Fruit fly (Drosophila melanogaster) Kc167 (cell line): Measurements from ENCODE around the gene CG6276.

Experiments
- Myc ChIP-seq: fragments of >200 bp; optimal IDR thresholded peaks from 2 replicates; lab custom pipeline; 2017; ENCODE audit warnings: missing external identifiers
- Sin3A ChIP-seq: fragments of >200 bp; optimal IDR thresholded peaks from 2 replicates; lab custom pipeline; 2018; ENCODE audit warnings: missing external identifiers
- h ChIP-seq: fragments of >200 bp; optimal IDR thresholded peaks from 3 replicates; lab custom pipeline; 2018; ENCODE audit warnings: missing external identifiers
- insv ChIP-seq: fragments of >200 bp; optimal IDR thresholded peaks from 3 replicates; lab custom pipeline; 2018; ENCODE audit warnings: missing external identifiers
- psq ChIP-seq: fragments of >200 bp; optimal IDR thresholded peaks from 2 replicates; lab custom pipeline; 2017; ENCODE audit warnings: missing external identifiers
- ttk ChIP-seq: sonication (Bioruptor generic); optimal IDR thresholded peaks from 2 replicates; lab custom pipeline; 2017; ENCODE audit warnings: missing external identifiers

The CG6276 gene

DNA sequence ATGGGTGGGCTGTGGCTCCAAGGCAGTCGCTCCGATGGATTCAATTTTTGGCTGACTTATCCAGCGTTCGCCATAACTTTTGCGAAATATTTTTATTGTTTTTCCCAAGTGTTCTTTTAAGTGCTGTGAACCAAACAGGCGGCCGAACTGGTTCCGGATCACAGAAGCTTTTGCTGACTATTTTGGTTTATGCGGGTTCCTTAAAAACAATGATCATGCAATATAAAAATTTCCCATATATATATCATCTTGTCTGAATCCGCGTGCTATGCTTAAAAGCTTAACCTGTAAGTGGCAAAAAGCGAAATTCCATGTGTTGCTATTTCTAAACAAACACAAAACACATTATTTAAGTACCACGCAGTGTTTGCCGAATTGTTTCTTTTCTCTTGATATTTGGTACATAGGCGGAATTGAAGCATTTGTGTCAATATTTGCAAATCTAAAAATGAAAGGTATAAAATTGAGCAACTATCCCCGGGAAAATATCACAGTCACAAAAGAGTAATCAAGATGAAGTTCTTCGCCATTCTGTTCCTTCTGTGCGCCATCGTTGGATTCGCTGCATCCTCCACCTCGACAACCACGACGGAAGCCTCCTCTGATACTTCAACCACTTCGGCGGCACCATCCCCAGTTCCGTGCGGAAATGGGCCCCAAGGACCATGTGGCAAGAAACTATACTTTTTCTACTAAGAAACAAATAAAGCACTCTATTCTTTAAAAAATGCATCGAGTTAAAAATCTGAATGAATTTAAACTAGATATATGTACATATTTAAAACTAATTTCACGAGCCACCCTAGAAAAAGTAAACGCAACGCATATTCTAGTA lies at the start of gene CG6276, which contains the start of gene CG44040:
Gene CG6276 (minus strand): TSS at position 158 of the 835 bp plus-strand sequence.
Gene CG44040 (plus strand): TSS at position 467 of the 835 bp plus-strand sequence.
- no peak for TF ChIP-seq insv (lab: Kevin White, UChicago)
- TF ChIP-seq h (lab: Kevin White, UChicago) = no peak

DNA sequence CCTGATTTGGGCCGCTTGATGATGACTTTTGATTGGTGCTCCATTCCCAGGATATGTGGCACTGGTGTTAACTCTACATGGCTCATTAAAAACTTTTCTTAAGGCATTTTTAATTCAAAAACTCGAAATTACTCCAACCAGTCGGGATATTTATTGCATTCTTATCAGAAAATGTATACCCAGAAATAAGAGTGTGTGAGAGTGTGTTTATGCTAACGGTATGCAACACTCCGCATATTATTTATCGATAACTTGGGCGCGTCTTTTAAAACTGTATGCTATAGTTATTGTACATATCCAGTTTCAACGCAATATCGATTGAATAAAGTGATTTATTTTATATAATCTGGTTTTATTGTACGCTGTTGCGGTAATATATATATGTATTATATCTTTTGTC lies 47.6 kb upstream of the CG6276 start, which contains the start of gene CG34404:
Gene CG34404 (minus strand): TSS at position 189 of the 400 bp plus-strand sequence.
- TF ChIP-seq ttk (lab: Kevin White, UChicago) = no peak
- no peak for TF ChIP-seq Myc
- no peak for TF ChIP-seq psq (lab: Kevin White, UChicago)
- TF ChIP-seq Sin3A (lab: Kevin White, UChicago) = no peak
- no peak for TF ChIP-seq insv (lab: Kevin White, UChicago)
- no peak for TF ChIP-seq h (lab: Kevin White, UChicago)

DNA sequence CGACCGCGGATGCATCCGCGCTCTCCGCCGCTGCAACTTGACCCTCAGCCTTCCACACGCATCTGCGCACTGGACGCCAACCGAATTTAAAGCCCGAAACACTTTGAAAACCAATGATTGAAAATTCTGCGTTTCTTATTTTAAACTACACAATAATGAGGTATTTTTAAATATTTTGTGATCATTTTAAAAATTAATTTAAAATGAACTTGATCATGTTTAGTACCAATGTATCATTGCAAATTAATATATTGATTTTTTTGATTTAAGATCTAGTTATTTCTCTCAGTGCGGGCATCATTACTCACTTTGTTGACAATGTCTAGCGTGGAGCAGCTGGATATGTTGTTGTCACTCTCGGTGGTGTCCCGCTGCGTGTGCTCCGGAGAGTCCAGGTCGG lies 47.0 kb upstream of the CG6276 start:
- TF ChIP-seq ttk (lab: Kevin White, UChicago) (no peak), h (lab: Kevin White, UChicago) (no peak), Myc (no peak), insv (lab: Kevin White, UChicago) (no peak), psq (lab: Kevin White, UChicago) (no peak), Sin3A (lab: Kevin White, UChicago) (no peak)

DNA sequence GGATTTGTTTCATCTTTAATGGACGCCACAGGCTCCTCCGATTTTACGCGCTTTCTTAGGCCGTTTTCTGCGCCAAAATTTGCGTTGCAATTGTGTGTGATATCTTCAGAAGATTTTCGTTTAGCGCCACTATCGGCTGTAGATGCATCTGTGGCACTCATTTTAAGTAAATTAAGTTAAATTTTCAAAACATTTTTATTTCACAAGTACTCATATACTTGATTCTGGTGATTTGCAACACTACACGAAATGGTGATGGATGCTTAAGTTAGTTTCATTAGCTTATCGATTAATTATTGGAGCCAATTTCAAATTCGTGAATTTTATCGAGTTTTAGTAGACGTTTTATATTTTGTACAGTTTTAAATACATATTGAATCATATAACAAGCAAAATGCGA lies 43.7 kb upstream of the CG6276 start, which contains the start of gene CG6171:
Gene CG6171 (minus strand): TSS at position 250 of the 400 bp plus-strand sequence.
- no peak for TF ChIP-seq Myc
- no peak for TF ChIP-seq h (lab: Kevin White, UChicago)
- no peak for TF ChIP-seq ttk (lab: Kevin White, UChicago)
- TF ChIP-seq Sin3A (lab: Kevin White, UChicago) = no peak
- no peak for TF ChIP-seq psq (lab: Kevin White, UChicago)
- TF ChIP-seq insv (lab: Kevin White, UChicago) = no peak

DNA sequence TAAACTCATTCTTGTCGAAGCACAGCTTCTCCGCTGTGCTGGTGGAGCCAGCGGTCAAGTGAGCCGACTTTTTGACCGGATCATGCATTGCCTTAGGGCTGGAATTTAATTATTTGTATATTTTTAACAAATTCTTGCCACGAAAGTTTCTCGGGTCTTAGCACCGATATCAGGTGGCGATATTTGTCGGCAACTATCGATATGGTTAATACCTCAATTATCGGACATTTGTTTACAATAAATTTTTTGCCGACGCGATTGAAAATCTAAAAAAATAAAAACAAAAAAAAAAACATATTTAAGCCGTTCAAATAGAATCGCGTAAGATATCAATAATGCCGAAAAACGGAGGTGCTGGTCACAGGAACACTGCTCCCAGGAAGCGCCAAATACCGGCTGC lies 41.6 kb upstream of the CG6276 start, which contains the start of the genes Cog2 and Trax:
Gene Cog2 (minus strand): TSS at position 168 of the 400 bp plus-strand sequence.
Gene Trax (plus strand): TSS at position 203 of the 400 bp plus-strand sequence.
- TF ChIP-seq Sin3A (lab: Kevin White, UChicago) = no peak
- no peak for TF ChIP-seq ttk (lab: Kevin White, UChicago)
- TF ChIP-seq Myc = no peak

DNA sequence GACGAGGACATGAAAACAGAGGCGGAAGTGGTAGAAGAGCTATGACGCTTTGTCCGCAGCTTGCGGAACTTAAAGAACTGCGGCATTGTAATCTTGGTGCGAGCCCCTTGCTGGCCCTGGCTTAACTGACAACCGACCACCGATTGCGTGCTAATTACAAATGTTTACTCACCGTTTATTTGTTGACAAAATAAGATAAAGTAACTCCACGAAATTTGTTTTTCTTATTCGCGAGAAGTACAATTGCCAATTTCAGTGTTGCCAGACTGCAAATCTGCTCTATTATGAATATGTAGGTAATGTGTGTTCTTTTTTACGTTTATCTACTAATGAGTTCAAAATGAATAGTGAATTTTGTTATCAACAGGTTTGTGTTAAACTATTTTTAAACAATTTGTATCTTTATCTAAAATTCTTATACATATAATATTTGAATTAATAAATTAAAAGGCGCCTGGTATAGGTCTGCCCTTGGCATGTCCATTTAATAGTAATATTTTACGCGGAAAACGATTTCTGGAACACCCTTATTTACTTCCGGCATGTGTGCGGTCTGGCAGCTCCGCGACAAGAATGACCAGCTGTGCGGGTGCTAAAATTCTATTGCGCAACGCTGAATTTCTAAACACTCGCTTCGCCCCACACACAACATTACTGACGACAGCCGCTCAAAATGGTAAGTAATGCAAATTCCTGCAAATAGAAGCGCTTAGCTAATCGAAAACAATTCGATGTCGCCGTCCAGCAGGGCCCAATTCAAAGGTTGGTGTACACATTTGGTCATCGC lies 37.0 kb upstream of the CG6276 start, which contains the start of the genes Atg4b and Hibch:
Gene Atg4b (minus strand): TSS at position 280 of the 787 bp plus-strand sequence.
Gene Hibch (plus strand): TSS at position 585 of the 787 bp plus-strand sequence.
- TF ChIP-seq psq (lab: Kevin White, UChicago) (no peak), h (lab: Kevin White, UChicago) (no peak), insv (lab: Kevin White, UChicago) (no peak), Sin3A (lab: Kevin White, UChicago) (no peak)

DNA sequence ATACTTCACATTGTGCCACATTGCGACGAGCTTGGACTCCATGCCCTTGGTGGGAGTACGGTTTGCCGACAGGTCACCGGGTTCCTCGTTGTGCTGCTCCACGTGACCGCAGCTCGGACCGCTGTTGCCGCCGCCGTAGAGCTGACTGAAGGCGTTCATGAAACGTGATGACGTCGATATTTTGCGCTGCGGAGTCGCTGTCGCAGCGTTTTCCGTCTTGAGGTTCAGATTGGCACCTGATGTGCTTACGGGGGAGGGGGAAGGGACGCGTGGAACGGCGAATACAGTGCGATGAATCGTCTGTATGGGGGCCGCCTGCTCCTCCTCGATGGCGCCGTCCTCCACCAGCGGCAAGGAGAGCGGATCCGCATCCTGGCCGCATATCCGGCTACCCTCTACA lies 36.3 kb upstream of the CG6276 start:
- TF ChIP-seq insv (lab: Kevin White, UChicago) = no peak
- TF ChIP-seq ttk (lab: Kevin White, UChicago) = no peak
- no peak for TF ChIP-seq Sin3A (lab: Kevin White, UChicago)
- TF ChIP-seq psq (lab: Kevin White, UChicago) = no peak
- no peak for TF ChIP-seq h (lab: Kevin White, UChicago)
- no peak for TF ChIP-seq Myc

DNA sequence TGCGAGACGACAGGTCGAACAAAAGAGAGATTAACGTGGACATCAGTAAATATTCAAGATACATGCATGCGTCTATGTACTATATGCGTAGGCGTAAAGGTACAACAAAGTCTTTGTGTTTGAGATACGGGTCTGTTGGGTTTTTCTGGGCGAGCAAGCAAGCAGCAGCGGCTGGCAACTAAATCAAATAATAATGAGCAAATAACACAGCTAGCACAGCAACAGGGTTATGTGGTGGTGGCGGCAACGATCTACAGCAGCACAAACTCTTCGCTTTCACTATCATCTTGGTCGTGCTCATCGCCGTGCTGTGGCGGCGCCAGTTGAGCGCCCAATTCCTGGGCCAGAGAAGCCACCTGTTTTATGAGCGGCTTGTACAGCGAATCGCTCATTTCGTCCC lies 34.1 kb upstream of the CG6276 start:
- TF ChIP-seq Myc = no peak
- no peak for TF ChIP-seq insv (lab: Kevin White, UChicago)

DNA sequence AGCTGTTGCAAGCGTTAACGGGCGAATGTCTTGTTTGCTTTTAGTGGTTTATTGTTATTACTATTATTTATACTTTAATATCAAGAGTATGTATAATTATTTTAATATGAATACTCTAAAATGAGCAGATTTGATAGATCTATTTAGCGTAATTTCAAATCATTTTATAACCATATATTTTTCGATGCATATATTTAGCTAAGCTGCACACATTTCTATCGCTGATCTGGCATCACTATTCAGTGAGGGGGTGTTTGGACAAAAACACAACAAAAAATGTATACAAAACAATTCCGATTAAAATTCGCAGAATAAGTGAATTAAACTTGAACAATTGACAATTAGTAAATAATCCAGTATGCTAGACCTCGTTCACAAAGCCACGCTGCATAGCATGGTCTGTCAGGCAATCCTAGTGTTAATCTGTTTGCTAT lies 31.1 kb upstream of the CG6276 start, which contains the start of the genes Trs33 and Tmtc4:
Gene Trs33 (minus strand): TSS at position 3 of the 434 bp plus-strand sequence.
Gene Tmtc4 (plus strand): TSS at position 233 of the 434 bp plus-strand sequence.
- TF ChIP-seq ttk (lab: Kevin White, UChicago) (no peak), h (lab: Kevin White, UChicago) (no peak), Myc (no peak), Sin3A (lab: Kevin White, UChicago) (no peak)

DNA sequence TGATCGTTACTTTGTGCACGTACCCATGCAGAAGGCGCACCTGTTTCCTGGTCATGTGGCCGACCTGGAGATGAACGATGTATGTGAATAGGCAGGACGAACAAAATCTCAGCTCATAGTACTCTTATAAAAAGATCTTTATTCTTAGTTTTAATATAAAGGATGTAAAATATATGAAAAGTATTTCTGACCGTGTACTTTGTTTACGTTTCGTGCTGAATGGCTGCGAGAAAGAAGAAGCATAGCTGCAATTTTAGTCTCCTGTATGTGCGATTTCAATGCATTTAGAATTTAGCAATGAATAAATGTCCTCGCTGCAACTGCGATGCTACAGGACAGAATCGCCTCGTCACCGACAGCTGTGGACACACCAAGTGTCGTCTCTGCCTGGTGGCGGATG lies 28.0 kb upstream of the CG6276 start, which contains the start of the genes CG42726 and CG42727:
Gene CG42726 (plus strand): TSS at position 227 of the 400 bp plus-strand sequence.
Gene CG42727 (plus strand): TSS at position 227 of the 400 bp plus-strand sequence.
- TF ChIP-seq psq (lab: Kevin White, UChicago) (no peak), ttk (lab: Kevin White, UChicago) (no peak)

DNA sequence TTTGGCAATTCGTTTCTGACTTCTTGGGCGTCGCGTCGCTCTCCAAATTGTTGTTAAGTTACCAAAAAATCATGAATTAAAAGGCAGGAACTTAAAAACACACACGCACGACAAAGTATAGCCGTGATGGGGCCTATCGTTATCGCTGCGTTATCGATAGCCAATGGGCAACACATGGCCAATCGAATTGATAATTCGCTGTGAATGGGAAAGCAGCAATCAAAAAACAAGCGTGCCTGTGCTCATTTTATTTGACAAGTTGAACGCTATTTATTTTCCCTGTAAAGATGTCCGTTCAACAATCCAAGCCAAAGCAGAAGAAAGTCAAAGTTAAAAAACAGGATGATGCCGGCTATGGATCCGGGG lies 26.1 kb upstream of the CG6276 start, which contains the start of the genes Surf4 and CG31301:
Gene Surf4 (minus strand): TSS at position 159 of the 366 bp plus-strand sequence.
Gene CG31301 (plus strand): TSS at position 188 of the 366 bp plus-strand sequence.
- TF ChIP-seq Myc (no peak), psq (lab: Kevin White, UChicago) (no peak), h (lab: Kevin White, UChicago) (no peak), Sin3A (lab: Kevin White, UChicago) (no peak), insv (lab: Kevin White, UChicago) (no peak), ttk (lab: Kevin White, UChicago) (no peak)
